Worm (Caenorhabditis elegans) whole organism, L4/young adult: ENCODE measurements around the gene BE10.5.

ENCODE experiments used
- dao-5 ChIP-seq: sonication (generic microtip); optimal IDR thresholded peaks from 2 replicates; lab custom pipeline; 2016; ENCODE audit warnings: missing genotype, missing genetic modification characterization, moderate library complexity, missing compliant biosample characterization
- him-1 ChIP-seq: sonication (generic microtip); optimal IDR thresholded peaks from 2 replicates; lab custom pipeline; 2016; ENCODE audit warnings: missing genotype, missing genetic modification reagents, missing genetic modification characterization, missing compliant biosample characterization

DNA sequence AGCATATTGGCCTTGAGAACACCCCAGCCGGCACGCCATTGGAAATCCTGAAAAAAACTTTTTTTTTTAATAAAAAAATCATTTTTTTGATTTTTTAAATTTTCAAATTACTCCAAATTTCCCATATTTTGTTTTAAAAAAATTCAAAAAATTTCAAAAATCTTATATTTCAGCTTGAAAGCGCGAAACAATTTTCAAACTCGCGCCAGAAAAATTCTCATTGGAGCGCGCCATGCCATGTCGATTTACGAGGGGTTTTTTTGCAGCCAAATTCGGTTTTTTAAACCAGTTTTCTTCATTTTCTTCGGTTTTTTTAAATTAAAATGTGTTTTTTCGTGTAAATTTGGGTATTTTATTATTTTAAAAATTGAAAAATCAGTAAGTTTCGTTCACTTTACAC lies 12.5 kb upstream of the BE10.5 start:
- TF ChIP-seq him-1 (tag; lab: Kevin White, UChicago) (no peak), dao-5 (tag; lab: Kevin White, UChicago) (no peak)
